Fruit fly (Drosophila melanogaster): ENCODE measurements around the gene Acsf2.

Acsf2 gene

dm6 chr2L:5342119-5342817, at the start of gene Acsf2 (continued):
- TF ChIP-seq mirr (GFP tag; optimal IDR thresholded peaks at IDR 0.05) (peak; percentile 95), eve (GFP tag; optimal IDR thresholded peaks at IDR 0.05) (peak in 1 of 2 experiments; percentile 89), scrt (GFP tag; optimal IDR thresholded peaks at IDR 0.05) (peak; percentile 95), zfh2 (GFP tag; optimal IDR thresholded peaks at IDR 0.05) (peak; percentile 99), CG17612 (GFP tag; IDR thresholded peaks at IDR 0.05) (peak; percentile 94), abd-A (tag; optimal IDR thresholded peaks at IDR 0.05) (peak; percentile 91), HmgD (GFP tag; optimal IDR thresholded peaks at IDR 0.05) (peak; percentile 59), CG12104 (GFP tag; optimal IDR thresholded peaks at IDR 0.05) (peak; percentile 95), Atf-2 (GFP tag; optimal IDR thresholded peaks at IDR 0.05) (peak; percentile 89), CG2202 (tag; optimal IDR thresholded peaks at IDR 0.05) (no peak), Oli (tag; optimal IDR thresholded peaks at IDR 0.05) (peak; percentile 92), Nf-YC (tag; optimal IDR thresholded peaks at IDR 0.05) (peak; percentile 90), Hand (GFP tag; optimal IDR thresholded peaks at IDR 0.05) (peak; percentile 95), peb (GFP tag; IDR thresholded peaks at IDR 0.05) (peak; percentile 61), Sry-δ (GFP tag; optimal IDR thresholded peaks at IDR 0.05) (peak; percentile 63), kah (GFP tag; optimal IDR thresholded peaks at IDR 0.05) (peak; percentile 56), CG13775 (GFP tag; optimal IDR thresholded peaks at IDR 0.05) (peak; percentile 95), CG12155 (GFP tag; optimal IDR thresholded peaks at IDR 0.05) (peak; percentile 97), CG15696 (tag; optimal IDR thresholded peaks at IDR 0.05) (peak; percentile 86), CG10209 (GFP tag; optimal IDR thresholded peaks at IDR 0.05) (peak; percentile 96), odd (GFP tag; optimal IDR thresholded peaks at IDR 0.05) (peak; percentile 91), CG13123 (GFP tag; optimal IDR thresholded peaks at IDR 0.05) (peak; percentile 75), ro (GFP tag; IDR thresholded peaks at IDR 0.05) (peak; percentile 80), CG17361 (GFP tag; IDR thresholded peaks at IDR 0.05) (peak; percentile 95), bsh (GFP tag; optimal IDR thresholded peaks at IDR 0.05) (peak in 1 of 2 experiments; percentile 45), CG8281 (tag; optimal IDR thresholded peaks at IDR 0.05) (peak; percentile 83), slbo (GFP tag; IDR thresholded peaks at IDR 0.05) (peak; percentile 99), CG12071 (GFP tag; optimal IDR thresholded peaks at IDR 0.05) (peak; percentile 87), CG31388 (GFP tag; optimal IDR thresholded peaks at IDR 0.05) (peak; percentile 79), Bteb2 (GFP tag; optimal IDR thresholded peaks at IDR 0.05) (peak; percentile 96), btn (GFP tag; optimal IDR thresholded peaks at IDR 0.05) (no peak), CG43689 (GFP tag; IDR thresholded peaks at IDR 0.05) (peak; percentile 85), CG6791 (GFP tag; IDR thresholded peaks at IDR 0.05; ENCODE audit: partially characterized antibody) (no peak), ATbp (GFP tag; optimal IDR thresholded peaks at IDR 0.05) (peak; percentile 60), CG30403 (GFP tag; optimal IDR thresholded peaks at IDR 0.05) (peak; percentile 98), sisA (GFP tag; IDR thresholded peaks at IDR 0.05) (peak; percentile 79), CG4820 (GFP tag; optimal IDR thresholded peaks at IDR 0.05) (peak; percentile 83), pros (GFP tag; optimal IDR thresholded peaks at IDR 0.05) (no peak), Side (GFP tag; optimal IDR thresholded peaks at IDR 0.05) (peak; percentile 92), Adf1 (GFP tag; IDR thresholded peaks at IDR 0.05) (peak; percentile 96), prd (optimal IDR thresholded peaks at IDR 0.05) (no peak), prd (GFP tag; IDR thresholded peaks at IDR 0.05) (peak; percentile 96), CG11504 (tag; optimal IDR thresholded peaks at IDR 0.05) (peak; percentile 94), row (GFP tag; IDR thresholded peaks at IDR 0.05) (peak; percentile 95), yki (optimal IDR thresholded peaks at IDR 0.05) (no peak), CG42726 (GFP tag; IDR thresholded peaks at IDR 0.05; ENCODE audit: partially characterized antibody) (no peak), Sox100B (GFP tag; optimal IDR thresholded peaks at IDR 0.05) (peak; percentile 87), CG10366 (GFP tag; IDR thresholded peaks at IDR 0.05) (peak; percentile 91), nom (GFP tag; optimal IDR thresholded peaks at IDR 0.05) (no peak), D19B (GFP tag; optimal IDR thresholded peaks at IDR 0.05) (peak; percentile 96)

Data from whole organism, embryonic.